Worm (Caenorhabditis elegans) whole organism, L4 larva: Measurements from ENCODE around the gene ugt-22.
"Not testable (repeated sequence)": the region's sequence is repeated elsewhere in the genome, so short reads cannot be mapped to it uniquely, and the experiment has no call there.

Experiments used
- ZK546.5 ChIP-seq, 2 experiments: sonication (generic microtip); optimal IDR thresholded peaks; 2 replicates each; lab custom pipeline; 2017; ENCODE audit warnings: missing biosample characterization in 2 of 2, missing genetic modification characterization in 2 of 2
- ceh-44 ChIP-seq: fragments of 200-800 bp; sonication (Bioruptor generic); IDR thresholded peaks from 2 replicates; pipeline ENCODE4 v1.3.6; 2022; ENCODE audit warnings: missing genetic modification reagents, missing genetic modification characterization, missing compliant biosample characterization
- ceh-62 ChIP-seq: sonication (generic microtip); optimal IDR thresholded peaks from 2 replicates; lab custom pipeline; 2017; ENCODE audit warnings: missing biosample characterization, missing genetic modification characterization
- ceh-82 ChIP-seq: sonication (generic microtip); optimal IDR thresholded peaks from 2 replicates; lab custom pipeline; 2017; ENCODE audit warnings: missing biosample characterization, missing genetic modification characterization
- dpl-1 ChIP-seq: fragments of 150-350 bp; optimal IDR thresholded peaks from 2 replicates; lab custom pipeline; 2014; ENCODE audit warnings: missing biosample characterization, missing genetic modification reagents, missing genetic modification characterization
- hlh-11 ChIP-seq: fragments of 200-800 bp; sonication (Bioruptor generic); optimal IDR thresholded peaks from 2 replicates; lab custom pipeline; 2018; ENCODE audit warnings: mild to moderate bottlenecking, missing genetic modification characterization, missing compliant biosample characterization
- jun-1 ChIP-seq: fragments of 150-350 bp; optimal IDR thresholded peaks from 2 replicates; lab custom pipeline; 2014; ENCODE audit warnings: missing biosample characterization, missing genetic modification reagents, missing genetic modification characterization
- nhr-10 ChIP-seq: fragments of 150-350 bp; optimal IDR thresholded peaks from 2 replicates; lab custom pipeline; 2014; ENCODE audit warnings: missing biosample characterization, missing genetic modification characterization
- nhr-28 ChIP-seq: fragments of 150-350 bp; optimal IDR thresholded peaks from 2 replicates; lab custom pipeline; 2014; ENCODE audit warnings: missing biosample characterization, missing genetic modification characterization
- pqm-1 ChIP-seq: sonication (generic microtip); optimal IDR thresholded peaks from 2 replicates; lab custom pipeline; 2017; ENCODE audit warnings: missing biosample characterization, missing genetic modification characterization
- rbr-2 ChIP-seq: sonication (generic microtip); optimal IDR thresholded peaks from 2 replicates; lab custom pipeline; 2016; ENCODE audit warnings: missing genotype, missing genetic modification characterization, missing compliant biosample characterization

- not testable (repeated sequence) for TF ChIP-seq nhr-28 (tag; lab: Kevin White, UChicago); rbr-2; nhr-10 (tag; lab: Kevin White, UChicago); dpl-1 (GFP tag; lab: Kevin White, UChicago); ceh-82; ceh-44 (GFP tag; lab: Robert Waterston, UW); pqm-1 (tag; lab: Kevin White, UChicago); ceh-62 (tag; lab: Kevin White, UChicago); ZK546.5 (tag; optimal IDR thresholded peaks at IDR 0.05; lab: Kevin White, UChicago); hlh-11 (tag; lab: Kevin White, UChicago); jun-1 (tag; lab: Kevin White, UChicago)
These were observed 23.5 kb downstream of the ugt-22 start, which contains the start of gene Y45F10C.2 for ce11 chrIV:13662570-13662969.
